Fruit fly (Drosophila melanogaster) Kc167 (cell line): ENCODE results near the gene CG5849.

Experiments
- Myc ChIP-seq: fragments of >200 bp; optimal IDR thresholded peaks from 2 replicates; lab custom pipeline; 2017; ENCODE audit warnings: missing external identifiers
- psq ChIP-seq: fragments of >200 bp; optimal IDR thresholded peaks from 2 replicates; lab custom pipeline; 2017; ENCODE audit warnings: missing external identifiers

DNA sequence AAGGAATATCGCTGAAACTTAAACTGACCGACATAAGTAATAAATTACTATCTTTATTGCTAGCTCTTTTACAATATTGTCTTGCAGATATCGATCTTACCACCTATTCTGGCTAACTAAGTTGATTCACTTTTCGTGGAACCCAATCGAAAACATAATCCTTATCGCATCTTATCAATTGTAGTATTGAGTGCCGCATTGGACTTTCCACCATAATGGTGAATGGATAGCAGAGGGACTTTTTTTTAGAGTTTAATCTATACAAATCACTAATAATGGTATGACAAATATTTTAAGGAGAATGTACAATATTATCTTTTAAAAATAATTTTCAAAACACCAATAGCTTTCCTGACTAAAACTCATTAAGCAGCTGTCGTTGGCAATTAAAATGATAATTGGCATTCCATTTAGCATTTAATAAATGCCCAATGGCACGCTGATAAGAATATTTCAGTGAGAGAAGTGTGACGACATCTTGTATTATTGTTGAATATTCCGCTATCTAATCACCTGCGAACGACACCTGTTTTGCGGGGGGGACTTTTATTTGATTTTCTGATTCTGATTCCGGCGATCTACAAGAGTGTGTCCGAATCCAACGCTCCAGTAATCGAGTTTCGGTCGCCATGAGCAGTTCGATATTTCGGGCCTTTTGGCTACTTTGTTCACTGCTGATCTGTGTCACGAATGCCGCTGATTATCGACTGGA lies 18.4 kb downstream of the CG5849 start, which contains the start of gene CG42335:
- TF ChIP-seq psq (lab: Kevin White, UChicago) (no peak), Myc (lab: Kevin White, UChicago) (no peak)
